Worm (Caenorhabditis elegans) whole organism, L1 larva: ENCODE data around the gene W06D11.1.

Experiments used
- ama-1 ChIP-seq: fragments of 150-350 bp; optimal IDR thresholded peaks from 2 replicates; lab custom pipeline; 2014
- ceh-88 ChIP-seq: fragments of 200-800 bp; sonication (Bioruptor generic); IDR thresholded peaks from 2 replicates; pipeline ENCODE4 v1.3.6; 2022; ENCODE audit warnings: missing genetic modification characterization, missing compliant biosample characterization
- dpl-1 ChIP-seq, 3 experiments: fragments of 150-350 bp in 2 of 3; sonication (generic microtip) in 1 of 3; optimal IDR thresholded peaks; 2 replicates each; lab custom pipeline; 2014 to 2017; ENCODE audit warnings: missing biosample characterization in 3 of 3, missing genetic modification characterization in 3 of 3, missing genetic modification reagents in 3 of 3
- egl-27 ChIP-seq, 2 experiments: fragments of 150-350 bp in 1 of 2; sonication (generic microtip); optimal IDR thresholded peaks; 3 replicates each; lab custom pipeline; 2017 to 2018; ENCODE audit warnings: missing biosample characterization in 2 of 2, missing genetic modification characterization in 2 of 2, missing genetic modification reagents in 2 of 2
- ets-5 ChIP-seq: fragments of 200-800 bp; sonication (Bioruptor generic); IDR thresholded peaks from 2 replicates; pipeline ENCODE4 v1.3.6; 2022; ENCODE audit warnings: missing genetic modification characterization, missing compliant biosample characterization
- fkh-10 ChIP-seq: sonication (generic microtip); optimal IDR thresholded peaks from 2 replicates; lab custom pipeline; 2017; ENCODE audit warnings: missing biosample characterization, missing genetic modification reagents, missing genetic modification characterization
- lir-3 ChIP-seq: sonication (generic microtip); optimal IDR thresholded peaks from 2 replicates; lab custom pipeline; 2016; ENCODE audit warnings: mild to moderate bottlenecking, missing genetic modification characterization, moderate library complexity, missing compliant biosample characterization; ENCODE audit not compliant: poor library complexity
- nhr-11 ChIP-seq: fragments of 150-350 bp; optimal IDR thresholded peaks from 2 replicates; lab custom pipeline; 2014; ENCODE audit warnings: missing biosample characterization, missing genetic modification characterization
- nhr-77 ChIP-seq: fragments of 150-350 bp; optimal IDR thresholded peaks from 2 replicates; lab custom pipeline; 2014; ENCODE audit warnings: missing biosample characterization, missing genetic modification characterization
- sox-4 ChIP-seq: sonication (generic microtip); optimal IDR thresholded peaks from 2 replicates; lab custom pipeline; 2016; ENCODE audit warnings: missing genetic modification characterization, missing compliant biosample characterization

DNA sequence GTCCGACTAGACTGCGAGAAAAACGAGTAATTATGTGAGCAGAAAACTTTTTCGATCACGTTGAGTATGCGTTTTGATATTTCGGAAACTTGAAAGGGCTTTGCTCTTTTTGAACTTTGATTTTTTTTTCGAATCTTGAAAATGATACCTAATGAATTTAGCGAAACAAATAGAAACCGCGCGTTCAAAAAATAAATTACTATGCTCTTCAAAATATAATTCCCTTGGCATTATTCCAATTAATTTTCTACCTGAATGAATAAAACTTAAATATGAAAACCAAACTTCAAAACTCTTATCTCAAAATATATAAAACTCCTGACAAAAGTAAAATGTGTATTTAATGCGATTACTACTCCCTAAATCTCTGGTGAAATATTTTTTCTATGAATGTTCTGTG, 20.9 kb downstream of the W06D11.1 start, which contains the start of gene xtr-2:
- no peak for TF ChIP-seq nhr-77 (tag; lab: Kevin White, UChicago)
- no peak for TF ChIP-seq lir-3 (tag; lab: Kevin White, UChicago)
- no peak for TF ChIP-seq sox-4 (tag; lab: Kevin White, UChicago)
- no peak for TF ChIP-seq fkh-10 (GFP tag; lab: Kevin White, UChicago)
- TF ChIP-seq ceh-88 (GFP tag; lab: Robert Waterston, UW): no peak
- TF ChIP-seq dpl-1 (GFP tag; optimal IDR thresholded peaks at IDR 0.05; lab: Kevin White, UChicago): no peak
- TF ChIP-seq egl-27 (tag; optimal IDR thresholded peaks at IDR 0.05; lab: Kevin White, UChicago): no peak
- TF ChIP-seq ets-5 (GFP tag; lab: Robert Waterston, UW): no peak
- no peak for TF ChIP-seq ama-1 (lab: Kevin White, UChicago)
- no peak for TF ChIP-seq nhr-11 (tag; lab: Kevin White, UChicago)
